Fruit fly (Drosophila melanogaster): ENCODE results near the gene CG31650.

DNA sequence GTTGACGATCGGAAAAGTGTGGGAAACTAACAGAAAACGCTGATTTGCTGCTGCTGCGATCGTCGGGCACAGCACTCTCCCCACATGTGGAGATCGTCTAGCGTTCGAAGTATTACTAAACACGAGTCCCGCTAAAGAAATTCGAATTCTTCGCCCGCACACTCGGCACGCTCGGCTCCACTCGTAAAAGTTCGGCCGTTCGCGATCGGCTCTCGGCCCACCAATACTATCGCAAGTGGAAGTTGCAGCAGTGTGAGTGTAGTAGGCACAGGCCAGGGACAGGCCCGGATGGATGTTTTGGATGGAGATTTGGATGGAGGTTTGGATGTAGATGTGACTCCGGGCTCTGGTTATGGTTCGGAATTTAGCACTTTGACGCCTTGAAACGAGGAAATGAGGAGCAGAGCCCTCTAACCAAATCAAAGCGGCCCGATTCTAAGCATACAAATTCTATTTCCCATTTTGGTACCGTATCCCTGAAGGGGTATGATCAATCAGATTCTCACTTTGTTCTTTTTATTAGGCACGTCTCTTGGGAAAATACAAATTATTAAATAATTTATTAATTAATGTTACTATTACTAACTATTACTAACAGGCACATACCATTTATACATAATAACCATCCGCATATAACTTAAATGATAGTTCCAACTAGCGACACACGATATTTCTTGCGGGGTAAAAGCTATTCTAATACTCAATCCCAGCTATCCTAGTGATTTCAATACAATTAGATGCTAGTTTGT lies 17.0 kb downstream of the CG31650 start:
- no peak for TF ChIP-seq h (GFP tag; optimal IDR thresholded peaks at IDR 0.05)
- no peak for TF ChIP-seq dsf (GFP tag; optimal IDR thresholded peaks at IDR 0.05; ENCODE audit: borderline replicate concordance)
- no peak for TF ChIP-seq Abd-B (GFP tag; optimal IDR thresholded peaks at IDR 0.05)
- TF ChIP-seq lola (GFP tag; optimal IDR thresholded peaks at IDR 0.05): no peak
- TF ChIP-seq rgr (GFP tag; optimal IDR thresholded peaks at IDR 0.05): no peak
- TF ChIP-seq Sp1 (GFP tag; optimal IDR thresholded peaks at IDR 0.05): no peak
- TF ChIP-seq Mio (GFP tag; optimal IDR thresholded peaks at IDR 0.05): no peak
